Worm (Caenorhabditis elegans) whole organism, L2 larva: Measurements from ENCODE around the gene K08C7.1.

Experiments
- aly-2 ChIP-seq: fragments of 150-350 bp; optimal IDR thresholded peaks from 2 replicates; lab custom pipeline; 2014; ENCODE audit warnings: missing biosample characterization, missing genetic modification characterization
- blmp-1 ChIP-seq: sonication (generic microtip); optimal IDR thresholded peaks from 2 replicates; lab custom pipeline; 2017; ENCODE audit warnings: missing genetic modification characterization, mild to moderate bottlenecking, missing compliant biosample characterization, antibody characterized with exemption, moderate library complexity; ENCODE audit not compliant: insufficient read depth
- egl-27 ChIP-seq: sonication (generic microtip); optimal IDR thresholded peaks from 3 replicates; lab custom pipeline; 2017; ENCODE audit warnings: missing biosample characterization, missing genetic modification reagents, missing genetic modification characterization
- elt-3 ChIP-seq: sonication (generic microtip); optimal IDR thresholded peaks from 2 replicates; lab custom pipeline; 2017; ENCODE audit warnings: missing biosample characterization, missing genetic modification characterization
- lin-11 ChIP-seq: fragments of 150-350 bp; sonication (generic microtip); optimal IDR thresholded peaks from 2 replicates; lab custom pipeline; 2014; ENCODE audit warnings: missing biosample characterization, missing genetic modification characterization, inconsistent platforms, mixed read lengths
- lin-13 ChIP-seq: fragments of 150-350 bp; optimal IDR thresholded peaks from 2 replicates; lab custom pipeline; 2014; ENCODE audit warnings: missing biosample characterization, missing genetic modification reagents, missing genetic modification characterization
- mab-5 ChIP-seq: fragments of 150-350 bp; optimal IDR thresholded peaks from 2 replicates; lab custom pipeline; 2014; ENCODE audit warnings: missing biosample characterization, missing genetic modification characterization
- nhr-10 ChIP-seq: sonication (generic microtip); optimal IDR thresholded peaks from 2 replicates; lab custom pipeline; 2017; ENCODE audit warnings: missing biosample characterization, missing genetic modification characterization
- nhr-23 ChIP-seq: fragments of 150-350 bp; optimal IDR thresholded peaks from 2 replicates; lab custom pipeline; 2014; ENCODE audit warnings: missing biosample characterization, missing genetic modification reagents, missing genetic modification characterization
- nhr-25 ChIP-seq: fragments of 150-350 bp; sonication (generic microtip); optimal IDR thresholded peaks from 3 replicates; lab custom pipeline; 2014; ENCODE audit warnings: missing biosample characterization, missing genetic modification characterization
- snpc-4 ChIP-seq: fragments of 150-350 bp; optimal IDR thresholded peaks from 2 replicates; lab custom pipeline; 2014; ENCODE audit warnings: missing biosample characterization, missing genetic modification characterization
- unc-62 ChIP-seq: fragments of 150-350 bp; optimal IDR thresholded peaks from 2 replicates; lab custom pipeline; 2014; ENCODE audit warnings: missing biosample characterization, missing genetic modification reagents, missing genetic modification characterization
- zag-1 ChIP-seq: fragments of 150-350 bp; optimal IDR thresholded peaks from 2 replicates; lab custom pipeline; 2014; ENCODE audit warnings: missing biosample characterization, missing genetic modification characterization

ce11 chrIV:10697022-10697979 lies 40.7 kb downstream of the K08C7.1 start, which contains the start of gene allo-1:
- TF ChIP-seq unc-62, result no peak
- TF ChIP-seq nhr-10, result no peak
- TF ChIP-seq mab-5 (tag; lab: Kevin White, UChicago), result peak; percentile 0
- no peak for TF ChIP-seq elt-3 (tag; lab: Kevin White, UChicago)
- no peak for TF ChIP-seq lin-13 (GFP tag; lab: Kevin White, UChicago)
- TF ChIP-seq nhr-23 (tag; lab: Kevin White, UChicago), result no peak
- TF ChIP-seq lin-11 (tag; lab: Kevin White, UChicago), result no peak
- TF ChIP-seq aly-2 (tag; lab: Kevin White, UChicago), result no peak
- TF ChIP-seq blmp-1, result peak; percentile 43
- TF ChIP-seq snpc-4 (tag; lab: Kevin White, UChicago), result no peak
- peak; percentile 79 for TF ChIP-seq nhr-25 (tag; lab: Kevin White, UChicago)
- TF ChIP-seq egl-27 (tag; lab: Kevin White, UChicago), result no peak
- TF ChIP-seq zag-1 (tag; lab: Kevin White, UChicago), result peak; percentile 14
